Fruit fly (Drosophila melanogaster): ENCODE results near the gene Pitslre.
A peak's percentile ranks its signal among the peaks of the same experiment; 100 is the strongest.

Gene Pitslre

DNA sequence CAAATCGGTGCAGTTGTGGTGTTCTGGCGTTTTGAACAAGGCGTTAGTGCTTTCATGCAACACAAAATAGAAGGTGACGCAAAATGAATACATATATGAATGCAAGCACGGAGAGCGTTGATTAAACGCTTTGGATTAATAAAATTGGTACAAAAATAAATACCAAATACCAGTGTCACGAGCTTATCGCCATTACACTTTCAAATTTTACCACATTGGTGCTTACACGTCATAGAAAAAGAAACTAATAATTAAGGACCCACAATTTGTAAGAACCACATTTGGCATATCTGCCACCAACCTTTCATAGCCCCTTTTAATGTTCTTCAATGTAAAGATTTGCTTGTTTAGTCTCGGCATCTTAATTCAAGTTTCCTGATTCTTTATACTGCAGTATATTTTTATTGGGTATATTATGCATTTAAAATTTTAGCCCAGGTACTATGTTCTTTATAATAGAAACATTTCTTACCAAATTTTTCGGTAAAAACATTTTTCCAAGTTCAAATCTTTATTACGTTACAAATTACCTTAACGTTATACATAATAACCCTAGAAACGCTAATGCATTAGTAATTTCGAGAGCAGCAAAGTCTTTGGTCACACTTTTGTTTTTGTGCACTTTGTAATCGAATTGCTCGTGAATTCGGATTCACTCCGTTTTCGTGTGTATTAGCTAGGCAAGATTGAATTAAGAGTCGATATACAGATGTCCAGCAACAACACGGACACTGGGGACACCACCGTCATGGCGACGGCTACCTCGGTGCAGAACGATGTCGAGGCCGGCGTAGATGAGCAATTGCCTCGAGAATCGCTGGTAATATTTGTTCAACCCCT, 7.1 kb downstream of the Pitslre start, which contains the start of the genes Pex16 and Pex14 (continued):
- TF ChIP-seq da (GFP tag; optimal IDR thresholded peaks at IDR 0.05) (peak; percentile 42), CG12155 (GFP tag; optimal IDR thresholded peaks at IDR 0.05) (peak; percentile 74), CG10543 (GFP tag; optimal IDR thresholded peaks at IDR 0.05) (peak; percentile 65), Dip3 (GFP tag; optimal IDR thresholded peaks at IDR 0.05) (peak; percentile 69), Mes4 (GFP tag; optimal IDR thresholded peaks at IDR 0.05) (peak; percentile 64), CG12299 (tag; optimal IDR thresholded peaks at IDR 0.05) (no peak), btn (GFP tag; optimal IDR thresholded peaks at IDR 0.05) (peak; percentile 45), B-H2 (GFP tag; optimal IDR thresholded peaks at IDR 0.05) (no peak), CG11398 (GFP tag; optimal IDR thresholded peaks at IDR 0.05) (peak; percentile 38), CG2678 (tag; optimal IDR thresholded peaks at IDR 0.05) (peak; percentile 70), CG8281 (tag; optimal IDR thresholded peaks at IDR 0.05) (peak; percentile 10), Hr3 (GFP tag; optimal IDR thresholded peaks at IDR 0.05) (peak; percentile 73), jing (GFP tag; optimal IDR thresholded peaks at IDR 0.05) (no peak), CG17829 (tag; optimal IDR thresholded peaks at IDR 0.05) (peak; percentile 64), CG34422 (GFP tag; IDR thresholded peaks at IDR 0.05) (peak; percentile 66), hkb (optimal IDR thresholded peaks at IDR 0.05) (no peak), hkb (GFP tag; IDR thresholded peaks at IDR 0.05) (no peak), CG4282 (GFP tag; optimal IDR thresholded peaks at IDR 0.05) (no peak), vfl (GFP tag; optimal IDR thresholded peaks at IDR 0.05) (peak; percentile 65), CG9876 (GFP tag; optimal IDR thresholded peaks at IDR 0.05) (peak; percentile 77), phol (tag; optimal IDR thresholded peaks at IDR 0.05) (peak; percentile 80), CG13775 (GFP tag; optimal IDR thresholded peaks at IDR 0.05) (peak; percentile 75), wor (GFP tag; IDR thresholded peaks at IDR 0.05) (no peak), nmo (GFP tag; optimal IDR thresholded peaks at IDR 0.05) (peak; percentile 69), peb (GFP tag; IDR thresholded peaks at IDR 0.05) (peak; percentile 24; the same call in 1 of the 2 replicates), CG11560 (tag; IDR thresholded peaks at IDR 0.05) (peak; percentile 46; the same call in 1 of the 3 replicates), CG13296 (GFP tag; optimal IDR thresholded peaks at IDR 0.05) (peak; percentile 45), esg (GFP tag; conservative IDR thresholded peaks at IDR 0.05) (peak; percentile 71), Sin3A (optimal IDR thresholded peaks at IDR 0.05) (no peak), CG2875 (GFP tag; optimal IDR thresholded peaks at IDR 0.05) (peak; percentile 19), tx (GFP tag; optimal IDR thresholded peaks at IDR 0.05) (peak; percentile 73), rib (GFP tag; IDR thresholded peaks at IDR 0.05) (no peak), cwo (GFP tag; optimal IDR thresholded peaks at IDR 0.05) (peak; percentile 17), NC2α (GFP tag; optimal IDR thresholded peaks at IDR 0.05) (peak; percentile 63), ac (GFP tag; optimal IDR thresholded peaks at IDR 0.05) (no peak), stc (GFP tag; IDR thresholded peaks at IDR 0.05) (no peak), Deaf1 (tag; optimal IDR thresholded peaks at IDR 0.05) (no peak), ro (GFP tag; IDR thresholded peaks at IDR 0.05) (no peak), Vsx1 (GFP tag; optimal IDR thresholded peaks at IDR 0.05) (no peak), CG10321 (GFP tag; IDR thresholded peaks at IDR 0.05) (no peak), row (GFP tag; IDR thresholded peaks at IDR 0.05) (peak; percentile 90), gfzf (GFP tag; optimal IDR thresholded peaks at IDR 0.05) (peak; percentile 86), Tbp (GFP tag; optimal IDR thresholded peaks at IDR 0.05) (no peak), CG14050 (GFP tag; IDR thresholded peaks at IDR 0.05) (peak; percentile 45; the same call in 2 of the 3 replicates), fd3F (GFP tag; optimal IDR thresholded peaks at IDR 0.05) (peak; percentile 59), Max (GFP tag; optimal IDR thresholded peaks at IDR 0.05) (peak; percentile 53), CG11723 (GFP tag; optimal IDR thresholded peaks at IDR 0.05) (peak; percentile 30), hth (optimal IDR thresholded peaks at IDR 0.05) (no peak), yki (optimal IDR thresholded peaks at IDR 0.05) (no peak), bigmax (GFP tag; optimal IDR thresholded peaks at IDR 0.05) (no peak), gsb (GFP tag; IDR thresholded peaks at IDR 0.05) (no peak)

All from whole organism, embryonic.